Worm (Caenorhabditis elegans) whole organism, L4 larva: ENCODE data around the gene taf-3.
A peak's percentile ranks its signal among the peaks of the same experiment; 100 is the strongest.

ENCODE experiments used
- F26F4.8 ChIP-seq: fragments of 200-800 bp; sonication (Bioruptor generic); conservative IDR thresholded peaks from 2 replicates; pipeline ENCODE4 v1.3.6; 2022; ENCODE audit warnings: missing genetic modification characterization, missing compliant biosample characterization
- F44E2.7 ChIP-seq: fragments of 200-800 bp; sonication (Bioruptor generic); IDR thresholded peaks from 2 replicates; pipeline ENCODE4 v2.1.2; 2022; ENCODE audit warnings: missing genetic modification characterization, missing compliant biosample characterization
- R02D3.7 ChIP-seq: fragments of 150-350 bp; sonication (generic microtip); optimal IDR thresholded peaks from 3 replicates; lab custom pipeline; 2014; ENCODE audit warnings: missing biosample characterization, missing genetic modification characterization
- ZK546.5 ChIP-seq, 2 experiments: sonication (generic microtip); optimal IDR thresholded peaks; 2 replicates each; lab custom pipeline; 2017; ENCODE audit warnings: missing biosample characterization in 2 of 2, missing genetic modification characterization in 2 of 2
- aha-1 ChIP-seq: fragments of 150-350 bp; peaks from one replicate; lab custom pipeline; 2014; ENCODE audit warnings: missing biosample characterization, missing genetic modification characterization
- aly-2 ChIP-seq: sonication (generic microtip); optimal IDR thresholded peaks from 2 replicates; lab custom pipeline; 2018; ENCODE audit warnings: missing biosample characterization, missing genetic modification characterization
- daf-16 ChIP-seq, 3 experiments: sonication (generic microtip); optimal IDR thresholded peaks; 2 replicates each; lab custom pipeline; 2016 to 2017; ENCODE audit warnings: missing genetic modification characterization in 3 of 3, missing genetic modification reagents in 3 of 3, mild to moderate bottlenecking in 2 of 3, missing compliant biosample characterization in 2 of 3, missing biosample characterization in 1 of 3, moderate library complexity in 1 of 3
- dmd-6 ChIP-seq: fragments of 200-800 bp; sonication (Bioruptor generic); IDR thresholded peaks from 2 replicates; pipeline ENCODE4 v1.3.6; 2022; ENCODE audit warnings: missing genetic modification reagents, missing genetic modification characterization, missing compliant biosample characterization
- dmd-8 ChIP-seq: fragments of 200-800 bp; sonication (Bioruptor generic); IDR thresholded peaks from 2 replicates; pipeline ENCODE4 v1.3.6; 2022; ENCODE audit warnings: missing genetic modification characterization, missing compliant biosample characterization
- dpl-1 ChIP-seq: fragments of 150-350 bp; optimal IDR thresholded peaks from 2 replicates; lab custom pipeline; 2014; ENCODE audit warnings: missing biosample characterization, missing genetic modification reagents, missing genetic modification characterization
- duxl-1 ChIP-seq: sonication (generic microtip); optimal IDR thresholded peaks from 2 replicates; lab custom pipeline; 2016; ENCODE audit warnings: mild to moderate bottlenecking, missing genetic modification characterization, moderate library complexity, missing compliant biosample characterization; ENCODE audit not compliant: poor library complexity
- dve-1 ChIP-seq: sonication (generic microtip); optimal IDR thresholded peaks from 2 replicates; lab custom pipeline; 2017; ENCODE audit warnings: antibody characterized with exemption, mild to moderate bottlenecking, missing genetic modification characterization, missing compliant biosample characterization; ENCODE audit not compliant: insufficient read depth
- egl-27 ChIP-seq: sonication (generic microtip); optimal IDR thresholded peaks from 3 replicates; lab custom pipeline; 2017; ENCODE audit warnings: missing biosample characterization, missing genetic modification reagents, missing genetic modification characterization
- egl-43 ChIP-seq: fragments of 200-800 bp; sonication (Bioruptor generic); IDR thresholded peaks from 2 replicates; pipeline ENCODE4 v1.3.6; 2022; ENCODE audit warnings: missing genetic modification reagents, missing genetic modification characterization, missing compliant biosample characterization
- fkh-10 ChIP-seq: fragments of 150-350 bp; optimal IDR thresholded peaks from 2 replicates; lab custom pipeline; 2014; ENCODE audit warnings: missing biosample characterization, missing genetic modification reagents, missing genetic modification characterization
- fos-1 ChIP-seq: fragments of 150-350 bp; optimal IDR thresholded peaks from 2 replicates; lab custom pipeline; 2014; ENCODE audit warnings: missing biosample characterization, missing genetic modification characterization
- hif-1 ChIP-seq, 2 experiments: sonication (generic microtip); optimal IDR thresholded peaks; 2 replicates each; lab custom pipeline; 2016 to 2017; ENCODE audit warnings: missing compliant biosample characterization in 2 of 2, missing genetic modification characterization in 2 of 2, missing genetic modification reagents in 2 of 2, missing genotype in 2 of 2, mild to moderate bottlenecking in 1 of 2
- hlh-11 ChIP-seq: fragments of 200-800 bp; sonication (Bioruptor generic); optimal IDR thresholded peaks from 2 replicates; lab custom pipeline; 2018; ENCODE audit warnings: mild to moderate bottlenecking, missing genetic modification characterization, missing compliant biosample characterization
- hlh-30 ChIP-seq: sonication (generic microtip); optimal IDR thresholded peaks from 2 replicates; lab custom pipeline; 2017; ENCODE audit warnings: antibody characterized with exemption, mild to moderate bottlenecking, missing genetic modification characterization, missing compliant biosample characterization; ENCODE audit not compliant: insufficient read depth
- lin-1 ChIP-seq: fragments of 200-800 bp; sonication (Bioruptor generic); IDR thresholded peaks from 2 replicates; pipeline ENCODE4 v1.3.6; 2022; ENCODE audit warnings: missing genetic modification reagents, missing genetic modification characterization, missing compliant biosample characterization
- lin-15B ChIP-seq: fragments of 150-350 bp; sonication (generic microtip); optimal IDR thresholded peaks from 3 replicates; lab custom pipeline; 2014; ENCODE audit warnings: missing biosample characterization, missing genetic modification characterization
- lin-29 ChIP-seq: fragments of 200-800 bp; sonication (Bioruptor generic); IDR thresholded peaks from 2 replicates; pipeline ENCODE4 v1.3.6; 2022; ENCODE audit warnings: missing genetic modification reagents, missing genetic modification characterization, missing compliant biosample characterization
- lin-39 ChIP-seq: fragments of 150-350 bp; optimal IDR thresholded peaks from 2 replicates; lab custom pipeline; 2014; ENCODE audit warnings: missing biosample characterization, missing genetic modification reagents, missing genetic modification characterization
- lsy-2 ChIP-seq, 2 experiments: fragments of 150-350 bp in 1 of 2; sonication (generic microtip) in 1 of 2; optimal IDR thresholded peaks; 2 replicates each; lab custom pipeline; 2014 to 2017; ENCODE audit warnings: missing biosample characterization in 2 of 2, missing genetic modification characterization in 2 of 2
- nhr-11 ChIP-seq: fragments of 150-350 bp; optimal IDR thresholded peaks from 2 replicates; lab custom pipeline; 2014; ENCODE audit warnings: missing biosample characterization, missing genetic modification characterization
- nhr-237 ChIP-seq: sonication (generic microtip); optimal IDR thresholded peaks from 2 replicates; lab custom pipeline; 2017; ENCODE audit warnings: missing biosample characterization, missing genetic modification characterization
- nhr-25 ChIP-seq: sonication (generic microtip); optimal IDR thresholded peaks from 2 replicates; lab custom pipeline; 2017; ENCODE audit warnings: missing genetic modification characterization, mild to moderate bottlenecking, missing compliant biosample characterization, antibody characterized with exemption, moderate library complexity, borderline replicate concordance; ENCODE audit not compliant: insufficient read depth
- nhr-28 ChIP-seq: fragments of 150-350 bp; optimal IDR thresholded peaks from 2 replicates; lab custom pipeline; 2014; ENCODE audit warnings: missing biosample characterization, missing genetic modification characterization
- nhr-48 ChIP-seq: sonication (generic microtip); optimal IDR thresholded peaks from 2 replicates; lab custom pipeline; 2016; ENCODE audit warnings: mild to moderate bottlenecking, missing genetic modification characterization, missing compliant biosample characterization
- nhr-6 ChIP-seq: fragments of 150-350 bp; optimal IDR thresholded peaks from 2 replicates; lab custom pipeline; 2014; ENCODE audit warnings: missing biosample characterization, missing genetic modification characterization
- nhr-76 ChIP-seq: fragments of 150-350 bp; optimal IDR thresholded peaks from 2 replicates; lab custom pipeline; 2014; ENCODE audit warnings: missing biosample characterization, missing genetic modification characterization
- nhr-77 ChIP-seq: fragments of 150-350 bp; optimal IDR thresholded peaks from 2 replicates; lab custom pipeline; 2014; ENCODE audit warnings: missing biosample characterization, missing genetic modification characterization
- pha-4 ChIP-seq, 2 experiments: fragments of 150-350 bp in 1 of 2; fragments of 200-800 bp in 1 of 2; sonication (Bioruptor generic) in 1 of 2; IDR thresholded peaks in 1 of 2; optimal IDR thresholded peaks in 1 of 2; 2 replicates each; pipeline versions ENCODE4 v1.3.6 to Lab custom; 2014 to 2022; ENCODE audit warnings: missing genetic modification characterization in 2 of 2, missing genetic modification reagents in 2 of 2, missing biosample characterization in 1 of 2, missing compliant biosample characterization in 1 of 2
- php-3 ChIP-seq: fragments of 200-800 bp; sonication (Bioruptor generic); IDR thresholded peaks from 2 replicates; pipeline ENCODE4 v1.3.6; 2022; ENCODE audit warnings: missing genetic modification reagents, missing genetic modification characterization, missing compliant biosample characterization
- pqm-1 ChIP-seq: sonication (generic microtip); optimal IDR thresholded peaks from 2 replicates; lab custom pipeline; 2017; ENCODE audit warnings: missing biosample characterization, missing genetic modification characterization
- set-16 ChIP-seq: fragments of 200-800 bp; sonication (Bioruptor generic); IDR thresholded peaks from 2 replicates; pipeline ENCODE4 v1.3.6; 2022; ENCODE audit warnings: missing genetic modification reagents, missing genetic modification characterization, missing compliant biosample characterization
- skn-1 ChIP-seq: fragments of 150-350 bp; optimal IDR thresholded peaks from 2 replicates; lab custom pipeline; 2014; ENCODE audit warnings: missing biosample characterization, missing genetic modification characterization
- snpc-1.2 ChIP-seq: fragments of 200-800 bp; sonication (Bioruptor generic); IDR thresholded peaks from 2 replicates; pipeline ENCODE4 v1.3.6; 2022; ENCODE audit warnings: missing genetic modification reagents, missing genetic modification characterization, missing compliant biosample characterization
- tag-97 ChIP-seq: fragments of 200-800 bp; sonication (Bioruptor generic); IDR thresholded peaks from 2 replicates; pipeline ENCODE4 v1.3.6; 2022; ENCODE audit warnings: missing genetic modification characterization, missing compliant biosample characterization
- unc-62 ChIP-seq, 3 experiments: fragments of 150-350 bp in 1 of 3; sonication (generic microtip); optimal IDR thresholded peaks in 2 of 3; peaks in 1 of 3; 1 replicate in 1 of 3; 2 replicates in 2 of 3; lab custom pipeline; 2014 to 2017; ENCODE audit warnings: missing biosample characterization in 3 of 3, missing genetic modification characterization in 3 of 3, missing genetic modification reagents in 3 of 3, missing genotype in 1 of 3
- ztf-11 ChIP-seq: fragments of 150-350 bp; optimal IDR thresholded peaks from 2 replicates; lab custom pipeline; 2014; ENCODE audit warnings: missing biosample characterization, missing genetic modification characterization

taf-3 gene

ce11 chrX:16342256-16342655 lies 10.0 kb downstream of the taf-3 start (continued):
- TF ChIP-seq lin-15B (tag; lab: Kevin White, UChicago): no peak
- TF ChIP-seq egl-27 (tag; lab: Kevin White, UChicago): no peak
- TF ChIP-seq hif-1 (tag; optimal IDR thresholded peaks at IDR 0.05; lab: Kevin White, UChicago): no peak
- no peak for TF ChIP-seq tag-97 (GFP tag; lab: Robert Waterston, UW)
- peak; percentile 31 for TF ChIP-seq hlh-30 (tag; lab: Kevin White, UChicago)
- no peak for TF ChIP-seq dpl-1 (GFP tag; lab: Kevin White, UChicago)
- no peak for TF ChIP-seq nhr-237 (tag; lab: Kevin White, UChicago)
- no peak for TF ChIP-seq fos-1
- TF ChIP-seq lin-29 (GFP tag; lab: Robert Waterston, UW): no peak
- no peak for TF ChIP-seq aly-2 (tag; lab: Kevin White, UChicago)
- TF ChIP-seq dmd-6 (GFP tag; lab: Robert Waterston, UW): no peak
- no peak for TF ChIP-seq pha-4 (GFP tag; IDR thresholded peaks at IDR 0.05; lab: Robert Waterston, UW)
- no peak for TF ChIP-seq pha-4 (tag; optimal IDR thresholded peaks at IDR 0.05; lab: Kevin White, UChicago)
- TF ChIP-seq daf-16 (GFP tag; optimal IDR thresholded peaks at IDR 0.05; lab: Kevin White, UChicago): no peak
- peak; percentile 15 for TF ChIP-seq daf-16 (tag; optimal IDR thresholded peaks at IDR 0.05; lab: Kevin White, UChicago)
- TF ChIP-seq lin-1 (GFP tag; lab: Robert Waterston, UW): no peak
- TF ChIP-seq nhr-28 (tag; lab: Kevin White, UChicago): no peak
- TF ChIP-seq nhr-76: no peak

ce11 chrX:16343885-16344640 lies 11.8 kb downstream of the taf-3 start:
- TF ChIP-seq skn-1 (tag; lab: Kevin White, UChicago) (no peak), nhr-11 (no peak), aha-1 (tag; lab: Kevin White, UChicago) (peak; percentile 9), dmd-8 (GFP tag; lab: Robert Waterston, UW) (no peak), set-16 (GFP tag; lab: Robert Waterston, UW) (peak; percentile 52), unc-62 (GFP tag; optimal IDR thresholded peaks at IDR 0.05 in 1 of 2; lab: Kevin White, UChicago) (peak in 1 of 2 experiments; percentile 96), unc-62 (tag; optimal IDR thresholded peaks at IDR 0.05; lab: Kevin White, UChicago) (no peak)

ce11 chrX:16345296-16345695 lies 13.1 kb downstream of the taf-3 start:
- TF ChIP-seq fkh-10 (GFP tag; lab: Kevin White, UChicago) (peak; percentile 36), hlh-11 (tag; lab: Kevin White, UChicago) (no peak)

ce11 chrX:16346212-16346883 lies 14.1 kb downstream of the taf-3 start:
- TF ChIP-seq lin-39 (tag; lab: Kevin White, UChicago) (no peak), F44E2.7 (no peak), lsy-2 (tag; optimal IDR thresholded peaks at IDR 0.05; lab: Kevin White, UChicago) (peak in 1 of 2 experiments; percentile 18), nhr-48 (tag; lab: Kevin White, UChicago) (peak; percentile 74), R02D3.7 (tag; lab: Kevin White, UChicago) (no peak), daf-16 (GFP tag; optimal IDR thresholded peaks at IDR 0.05; lab: Kevin White, UChicago) (peak in 1 of 2 experiments; percentile 22), daf-16 (tag; optimal IDR thresholded peaks at IDR 0.05; lab: Kevin White, UChicago) (peak; percentile 90), F26F4.8 (no peak), snpc-1.2 (no peak), ztf-11 (tag; lab: Kevin White, UChicago) (no peak), hlh-30 (tag; lab: Kevin White, UChicago) (peak; percentile 34), duxl-1 (tag; lab: Kevin White, UChicago) (no peak), nhr-6 (tag; lab: Kevin White, UChicago) (peak; percentile 57), aha-1 (tag; lab: Kevin White, UChicago) (peak; percentile 73), nhr-25 (tag; lab: Kevin White, UChicago) (no peak), egl-43 (no peak), tag-97 (GFP tag; lab: Robert Waterston, UW) (no peak), hif-1 (tag; optimal IDR thresholded peaks at IDR 0.05; lab: Kevin White, UChicago) (peak in 1 of 2 experiments; percentile 79), nhr-28 (tag; lab: Kevin White, UChicago) (no peak), php-3 (GFP tag; lab: Robert Waterston, UW) (peak; percentile 98), dve-1 (tag; lab: Kevin White, UChicago) (peak; percentile 85), ZK546.5 (tag; optimal IDR thresholded peaks at IDR 0.05; lab: Kevin White, UChicago) (no peak), nhr-77 (peak; percentile 45), hlh-11 (tag; lab: Kevin White, UChicago) (peak; percentile 83), pqm-1 (peak; percentile 70)
